Worm (Caenorhabditis elegans) whole organism, L4 larva: Measurements from ENCODE around the gene T19C3.4.
A peak's percentile ranks its signal among the peaks of the same experiment; 100 is the strongest.

Experiments
- F10B5.3 ChIP-seq: sonication (generic microtip); optimal IDR thresholded peaks from 2 replicates; lab custom pipeline; 2016; ENCODE audit warnings: mild to moderate bottlenecking, missing genetic modification characterization, missing compliant biosample characterization
- F26F4.8 ChIP-seq: fragments of 200-800 bp; sonication (Bioruptor generic); conservative IDR thresholded peaks from 2 replicates; pipeline ENCODE4 v1.3.6; 2022; ENCODE audit warnings: missing genetic modification characterization, missing compliant biosample characterization
- arid-1 ChIP-seq: fragments of 200-800 bp; sonication (Bioruptor generic); conservative IDR thresholded peaks from 2 replicates; pipeline ENCODE4 v1.3.6; 2022; ENCODE audit warnings: missing genetic modification reagents, missing genetic modification characterization, missing compliant biosample characterization
- ceh-82 ChIP-seq: sonication (generic microtip); optimal IDR thresholded peaks from 2 replicates; lab custom pipeline; 2017; ENCODE audit warnings: missing biosample characterization, missing genetic modification characterization
- hmg-1.1 ChIP-seq: fragments of 200-800 bp; sonication (Bioruptor generic); IDR thresholded peaks from 2 replicates; pipeline ENCODE4 v1.3.6; 2022; ENCODE audit warnings: missing genetic modification reagents, missing genetic modification characterization, missing compliant biosample characterization
- lsy-2 ChIP-seq, 2 experiments: fragments of 150-350 bp in 1 of 2; sonication (generic microtip) in 1 of 2; optimal IDR thresholded peaks; 2 replicates each; lab custom pipeline; 2014 to 2017; ENCODE audit warnings: missing biosample characterization in 2 of 2, missing genetic modification characterization in 2 of 2
- nhr-237 ChIP-seq: sonication (generic microtip); optimal IDR thresholded peaks from 2 replicates; lab custom pipeline; 2017; ENCODE audit warnings: missing biosample characterization, missing genetic modification characterization
- nhr-25 ChIP-seq: sonication (generic microtip); optimal IDR thresholded peaks from 2 replicates; lab custom pipeline; 2017; ENCODE audit warnings: missing genetic modification characterization, mild to moderate bottlenecking, missing compliant biosample characterization, antibody characterized with exemption, moderate library complexity, borderline replicate concordance; ENCODE audit not compliant: insufficient read depth
- pha-4 ChIP-seq, 2 experiments: fragments of 150-350 bp in 1 of 2; fragments of 200-800 bp in 1 of 2; sonication (Bioruptor generic) in 1 of 2; IDR thresholded peaks in 1 of 2; optimal IDR thresholded peaks in 1 of 2; 2 replicates each; pipeline versions ENCODE4 v1.3.6 to Lab custom; 2014 to 2022; ENCODE audit warnings: missing genetic modification characterization in 2 of 2, missing genetic modification reagents in 2 of 2, missing biosample characterization in 1 of 2, missing compliant biosample characterization in 1 of 2
- php-3 ChIP-seq: fragments of 200-800 bp; sonication (Bioruptor generic); IDR thresholded peaks from 2 replicates; pipeline ENCODE4 v1.3.6; 2022; ENCODE audit warnings: missing genetic modification reagents, missing genetic modification characterization, missing compliant biosample characterization
- snpc-4 ChIP-seq: fragments of 150-350 bp; optimal IDR thresholded peaks from 2 replicates; lab custom pipeline; 2014; ENCODE audit warnings: missing biosample characterization, missing genetic modification characterization
- unc-39 ChIP-seq: sonication (generic microtip); optimal IDR thresholded peaks from 2 replicates; lab custom pipeline; 2017; ENCODE audit warnings: missing biosample characterization, missing genetic modification characterization
- zip-2 ChIP-seq: fragments of 150-350 bp; optimal IDR thresholded peaks from 2 replicates; lab custom pipeline; 2014; ENCODE audit warnings: missing biosample characterization, missing genetic modification characterization

- no peak for TF ChIP-seq F26F4.8
- TF ChIP-seq pha-4 (GFP tag; IDR thresholded peaks at IDR 0.05; lab: Robert Waterston, UW), result no peak
- no peak for TF ChIP-seq pha-4 (tag; optimal IDR thresholded peaks at IDR 0.05; lab: Kevin White, UChicago)
- TF ChIP-seq snpc-4 (tag; lab: Kevin White, UChicago), result no peak
- TF ChIP-seq arid-1, result no peak
- no peak for TF ChIP-seq nhr-237
- no peak for TF ChIP-seq unc-39 (tag; lab: Kevin White, UChicago)
- TF ChIP-seq zip-2, result no peak
- TF ChIP-seq F10B5.3, result no peak
- TF ChIP-seq hmg-1.1 (GFP tag; lab: Robert Waterston, UW), result no peak
- no peak for TF ChIP-seq ceh-82 (tag; lab: Kevin White, UChicago)
- TF ChIP-seq php-3, result no peak
- peak; percentile 23 for TF ChIP-seq nhr-25
- TF ChIP-seq lsy-2 (tag; optimal IDR thresholded peaks at IDR 0.05; lab: Kevin White, UChicago), result no peak
These were observed 37.2 kb upstream of the T19C3.4 start for ce11 chrIII:657241-657640.
